Fruit fly (Drosophila melanogaster) whole organism, wandering third instar larva: ENCODE results near the gene COX8.

ENCODE experiments used
- Abd-B ChIP-seq: fragments of >200 bp; optimal IDR thresholded peaks from 2 replicates; lab custom pipeline; 2017; ENCODE audit warnings: missing biosample characterization, missing genetic modification characterization
- CG32264 ChIP-seq: fragments of 200-800 bp; sonication (Bioruptor generic); optimal IDR thresholded peaks from 2 replicates; lab custom pipeline; 2016; ENCODE audit warnings: missing biosample characterization, missing genetic modification characterization
- CG9705 ChIP-seq: fragments of 200-800 bp; sonication (Bioruptor generic); optimal IDR thresholded peaks from 2 replicates; lab custom pipeline; 2018; ENCODE audit warnings: missing biosample characterization, mild to moderate bottlenecking, missing genetic modification characterization
- CrebA ChIP-seq: fragments of 200-800 bp; sonication (Bioruptor generic); optimal IDR thresholded peaks from 2 replicates; lab custom pipeline; 2016; ENCODE audit warnings: missing biosample characterization, mild to moderate bottlenecking, missing genetic modification characterization, borderline replicate concordance
- Dfd ChIP-seq: fragments of >200 bp; optimal IDR thresholded peaks from 2 replicates; lab custom pipeline; 2017; ENCODE audit warnings: missing biosample characterization, missing genetic modification characterization
- Dif ChIP-seq: fragments of 200-275, 200-300 bp; sonication (Bioruptor generic); optimal IDR thresholded peaks from 2 replicates; lab custom pipeline; 2018; ENCODE audit warnings: missing biosample characterization, missing genetic modification characterization; ENCODE audit not compliant: partially characterized antibody
- GATAd ChIP-seq: sonication (Bioruptor generic); optimal IDR thresholded peaks from 2 replicates; lab custom pipeline; 2016; ENCODE audit warnings: missing biosample characterization, missing genetic modification characterization
- HLH106 ChIP-seq: fragments of 200-800 bp; optimal IDR thresholded peaks from 3 replicates; lab custom pipeline; 2019; ENCODE audit warnings: missing biosample characterization, mild to moderate bottlenecking, missing genetic modification characterization, moderate library complexity
- Hnf4 ChIP-seq: fragments of 200-800 bp; sonication (Bioruptor generic); optimal IDR thresholded peaks from 2 replicates; lab custom pipeline; 2016; ENCODE audit warnings: missing biosample characterization, mild to moderate bottlenecking, missing genetic modification characterization
- Hr78 ChIP-seq: fragments of >200 bp; optimal IDR thresholded peaks from 2 replicates; lab custom pipeline; 2017; ENCODE audit warnings: missing biosample characterization, missing genetic modification characterization
- Hr83 ChIP-seq: fragments of 200-300 bp; sonication (Bioruptor generic); optimal IDR thresholded peaks from 2 replicates; lab custom pipeline; 2016; ENCODE audit warnings: missing biosample characterization, mild to moderate bottlenecking, missing genetic modification characterization, moderate library complexity; ENCODE audit not compliant: poor library complexity, severe bottlenecking
- Jra ChIP-seq: sonication (Bioruptor generic); optimal IDR thresholded peaks from 2 replicates; lab custom pipeline; 2016; ENCODE audit warnings: missing biosample characterization, missing genetic modification characterization
- Mio ChIP-seq: sonication (Bioruptor generic); optimal IDR thresholded peaks from 2 replicates; lab custom pipeline; 2016; ENCODE audit warnings: missing biosample characterization, missing genetic modification characterization
- Myc ChIP-seq: fragments of >200 bp; optimal IDR thresholded peaks from 2 replicates; lab custom pipeline; 2017
- N ChIP-seq: fragments of >200 bp; optimal IDR thresholded peaks from 2 replicates; lab custom pipeline; 2018; ENCODE audit warnings: missing biosample characterization, missing external identifiers, missing genetic modification characterization
- OdsH ChIP-seq: fragments of 200-800 bp; sonication (Bioruptor generic); optimal IDR thresholded peaks from 2 replicates; lab custom pipeline; 2016; ENCODE audit warnings: missing biosample characterization, mild to moderate bottlenecking, missing genetic modification characterization
- Rel ChIP-seq, 2 experiments: fragments of 200-800 bp; sonication (Bioruptor generic) in 1 of 2; optimal IDR thresholded peaks; 2 replicates in 1 of 2; 3 replicates in 1 of 2; lab custom pipeline; 2016 to 2019; ENCODE audit warnings: mild to moderate bottlenecking in 2 of 2, missing biosample characterization in 2 of 2, missing genetic modification characterization in 2 of 2, moderate library complexity in 1 of 2
- Sp1 ChIP-seq: fragments of 200-800 bp; sonication (Bioruptor generic); optimal IDR thresholded peaks from 3 replicates; lab custom pipeline; 2019; ENCODE audit warnings: missing biosample characterization, mild to moderate bottlenecking, missing genetic modification characterization, moderate library complexity
- Vsx2 ChIP-seq: fragments of 200-300, 225-300 bp; sonication (Bioruptor generic); optimal IDR thresholded peaks from 2 replicates; lab custom pipeline; 2018; ENCODE audit warnings: missing biosample characterization, missing genetic modification characterization; ENCODE audit not compliant: partially characterized antibody
- br ChIP-seq: fragments of 200-800 bp; sonication (Bioruptor generic); optimal IDR thresholded peaks from 2 replicates; lab custom pipeline; 2016; ENCODE audit warnings: missing biosample characterization, missing genetic modification characterization
- brk ChIP-seq: fragments of 200-800 bp; sonication (Bioruptor generic); optimal IDR thresholded peaks from 2 replicates; lab custom pipeline; 2016; ENCODE audit warnings: missing biosample characterization, mild to moderate bottlenecking, missing genetic modification characterization
- dl ChIP-seq, 2 experiments: fragments of 175-275, 200-275 bp in 1 of 2; fragments of 200-275 bp in 1 of 2; sonication (Bioruptor generic); optimal IDR thresholded peaks; lab custom pipeline; 2018; ENCODE audit warnings: mild to moderate bottlenecking in 2 of 2, missing biosample characterization in 2 of 2, missing genetic modification characterization in 2 of 2, moderate library complexity in 2 of 2; ENCODE audit not compliant: partially characterized antibody in 2 of 2, insufficient read depth in 1 of 2
- dmrt93B ChIP-seq: fragments of 200-800 bp; sonication (Bioruptor generic); optimal IDR thresholded peaks from 2 replicates; lab custom pipeline; 2018; ENCODE audit warnings: missing biosample characterization, mild to moderate bottlenecking, missing genetic modification characterization
- dsf ChIP-seq: sonication (Bioruptor generic); optimal IDR thresholded peaks from 2 replicates; lab custom pipeline; 2016; ENCODE audit warnings: missing biosample characterization, missing genetic modification characterization, borderline replicate concordance
- ey ChIP-seq: fragments of 200-800 bp; sonication (Bioruptor generic); optimal IDR thresholded peaks from 2 replicates; lab custom pipeline; 2016; ENCODE audit warnings: missing biosample characterization, missing genetic modification characterization
- foxo ChIP-seq, 2 experiments: fragments of 200-800 bp; sonication (Bioruptor generic); optimal IDR thresholded peaks; 2 replicates in 1 of 2; 3 replicates in 1 of 2; lab custom pipeline; 2016 to 2017; ENCODE audit warnings: missing biosample characterization in 2 of 2, missing genetic modification characterization in 2 of 2
- fru ChIP-seq: fragments of 200-800 bp; sonication (Bioruptor generic); optimal IDR thresholded peaks from 3 replicates; lab custom pipeline; 2016; ENCODE audit warnings: missing biosample characterization, mild to moderate bottlenecking, missing genetic modification characterization
- h ChIP-seq: fragments of 200-800 bp; sonication (Bioruptor generic); optimal IDR thresholded peaks from 3 replicates; lab custom pipeline; 2016; ENCODE audit warnings: missing biosample characterization, mild to moderate bottlenecking, missing genetic modification characterization
- jim ChIP-seq: fragments of 175-275, 200-325 bp; sonication (Bioruptor generic); optimal IDR thresholded peaks from 2 replicates; lab custom pipeline; 2016; ENCODE audit warnings: missing biosample characterization, mild to moderate bottlenecking, missing genetic modification characterization
- lola ChIP-seq: fragments of >200 bp; optimal IDR thresholded peaks from 2 replicates; lab custom pipeline; 2017; ENCODE audit warnings: missing biosample characterization, missing genetic modification characterization
- pan ChIP-seq: fragments of >200 bp; optimal IDR thresholded peaks from 2 replicates; lab custom pipeline; 2017
- psq ChIP-seq: fragments of 200-800 bp; sonication (Bioruptor generic); optimal IDR thresholded peaks from 3 replicates; lab custom pipeline; 2017; ENCODE audit warnings: missing biosample characterization, mild to moderate bottlenecking, missing genetic modification characterization, moderate library complexity
- rgr ChIP-seq: fragments of 200-800 bp; sonication (Bioruptor generic); optimal IDR thresholded peaks from 3 replicates; lab custom pipeline; 2016; ENCODE audit warnings: missing biosample characterization, mild to moderate bottlenecking, missing genetic modification characterization
- sage ChIP-seq: fragments of 200-800 bp; sonication (Bioruptor generic); optimal IDR thresholded peaks from 2 replicates; lab custom pipeline; 2016; ENCODE audit warnings: missing biosample characterization, mild to moderate bottlenecking, missing genetic modification characterization
- sv ChIP-seq: fragments of 200-800 bp; sonication (Bioruptor generic); optimal IDR thresholded peaks from 3 replicates; lab custom pipeline; 2016; ENCODE audit warnings: missing biosample characterization, missing genetic modification characterization
- tai ChIP-seq: sonication (Bioruptor generic); optimal IDR thresholded peaks from 2 replicates; lab custom pipeline; 2016; ENCODE audit warnings: missing biosample characterization, missing genetic modification characterization
- usp ChIP-seq: fragments of >200 bp; optimal IDR thresholded peaks from 2 replicates; lab custom pipeline; 2017; ENCODE audit warnings: missing biosample characterization, missing genetic modification characterization
- woc ChIP-seq: sonication (Bioruptor generic); optimal IDR thresholded peaks from 2 replicates; lab custom pipeline; 2016; ENCODE audit warnings: missing biosample characterization, mild to moderate bottlenecking, missing genetic modification characterization

Gene COX8

DNA sequence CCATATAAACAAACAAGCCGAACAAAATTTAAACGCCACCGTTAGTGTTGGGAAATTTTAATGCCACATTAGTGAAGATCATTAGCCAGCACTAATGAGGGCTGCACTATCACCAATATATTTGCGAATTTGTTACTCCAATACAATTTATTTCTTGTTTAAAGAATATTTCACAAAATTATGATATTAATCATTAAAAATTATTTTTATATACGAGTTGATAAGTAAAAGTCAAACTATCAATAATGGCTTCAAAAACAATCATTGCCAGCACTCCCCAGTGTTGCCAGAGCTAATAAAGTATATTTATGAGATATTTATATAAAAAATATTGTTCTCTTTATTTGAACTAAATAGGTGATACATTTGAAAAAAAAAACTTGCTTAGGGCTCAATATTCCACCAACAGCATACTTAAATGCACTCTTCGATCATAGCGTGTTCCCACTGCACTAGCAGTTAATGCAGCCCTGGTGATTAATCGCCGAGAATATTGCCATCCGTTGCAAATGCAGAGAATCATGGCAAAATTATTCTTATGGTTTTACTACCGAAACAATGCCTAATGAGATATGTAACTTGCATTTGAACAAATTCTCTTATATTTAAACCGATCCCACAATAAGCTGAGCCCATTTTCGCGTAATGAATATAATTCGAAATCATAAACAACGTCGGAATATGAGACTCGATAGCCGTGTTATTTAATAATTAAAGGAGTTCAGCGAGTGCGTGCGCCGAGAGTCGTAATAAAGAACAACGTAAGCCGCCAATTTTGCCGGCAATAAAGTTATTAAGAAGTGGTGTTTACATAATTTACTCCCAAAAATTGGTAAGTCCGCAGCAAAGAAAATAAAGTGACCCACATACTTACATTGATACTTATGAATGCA lies 23.2 kb downstream of the COX8 start, which contains the start of the genes SAK and Cdk12:
Gene SAK, minus strand, starts transcription at position 65 of the 893 bp plus-strand sequence.
Gene Cdk12, plus strand, starts transcription at position 484 of the 893 bp plus-strand sequence.
- TF ChIP-seq GATAd (peak; percentile 50), dsf (GFP tag; lab: Kevin White, UChicago) (peak; percentile 34), Mio (GFP tag; lab: Kevin White, UChicago) (no peak), Hnf4 (GFP tag; lab: Kevin White, UChicago) (peak; percentile 71), Jra (GFP tag; lab: Kevin White, UChicago) (peak; percentile 62), br (GFP tag; lab: Kevin White, UChicago) (peak; percentile 56), CrebA (GFP tag; lab: Kevin White, UChicago) (no peak), Hr78 (peak; percentile 64), Vsx2 (GFP tag; lab: Kevin White, UChicago) (no peak), Hr83 (GFP tag; lab: Kevin White, UChicago) (peak; percentile 82), usp (GFP tag; lab: Kevin White, UChicago) (no peak), fru (GFP tag; lab: Kevin White, UChicago) (peak; percentile 79), Dfd (GFP tag; lab: Kevin White, UChicago) (no peak), lola (GFP tag; lab: Kevin White, UChicago) (no peak), sv (GFP tag; lab: Kevin White, UChicago) (peak; percentile 79), h (peak; percentile 70), ey (GFP tag; lab: Kevin White, UChicago) (peak; percentile 58), Myc (lab: Kevin White, UChicago) (peak; percentile 18), pan (lab: Kevin White, UChicago) (no peak), psq (GFP tag; lab: Kevin White, UChicago) (peak; percentile 80), CG32264 (GFP tag; lab: Kevin White, UChicago) (no peak), jim (GFP tag; lab: Kevin White, UChicago) (no peak), foxo (GFP tag; optimal IDR thresholded peaks at IDR 0.05; lab: Kevin White, UChicago) (peak in 1 of 2 experiments; percentile 89), Rel (GFP tag; optimal IDR thresholded peaks at IDR 0.05; lab: Kevin White, UChicago) (peak; percentile 42), Rel (tag; optimal IDR thresholded peaks at IDR 0.05; lab: Kevin White, UChicago) (peak; percentile 48), CG9705 (peak; percentile 71), sage (peak; percentile 55), HLH106 (tag; lab: Kevin White, UChicago) (peak; percentile 90), dl (GFP tag; optimal IDR thresholded peaks at IDR 0.05; lab: Kevin White, UChicago; ENCODE audit: insufficient read depth in 1 of 2, partially characterized antibody in 2 of 2) (no peak), tai (GFP tag; lab: Kevin White, UChicago) (no peak), Abd-B (no peak), dmrt93B (peak; percentile 80), rgr (peak; percentile 85), N (GFP tag; lab: Kevin White, UChicago) (peak; percentile 69), OdsH (peak; percentile 77), woc (GFP tag; lab: Kevin White, UChicago) (peak; percentile 55), brk (GFP tag; lab: Kevin White, UChicago) (peak; percentile 57), Dif (GFP tag; lab: Kevin White, UChicago) (no peak), Sp1 (GFP tag; lab: Kevin White, UChicago) (peak; percentile 87)
